Worm (Caenorhabditis elegans): ENCODE data around the gene Y37E11B.5.

- TF ChIP-seq flt-1 (GFP tag; IDR thresholded peaks at IDR 0.05): no peak
- no peak for TF ChIP-seq ref-1 (GFP tag; conservative IDR thresholded peaks at IDR 0.05)
These were observed 8.0 kb upstream of the Y37E11B.5 start, which contains the start of the genes Y37E11B.10 and kgb-2 for ce11 chrIV:3606285-3606834.
